Worm (Caenorhabditis elegans): Measurements from ENCODE around the gene T15B7.15.

The T15B7.15 gene

ce11 chrV:6830075-6830474 is 8.4 kb downstream of the T15B7.15 start:
- no peak for TF ChIP-seq mep-1 (tag; optimal IDR thresholded peaks at IDR 0.05)
- TF ChIP-seq ceh-8 (GFP tag; optimal IDR thresholded peaks at IDR 0.05), result peak; percentile 45

- TF ChIP-seq efl-1 (optimal IDR thresholded peaks at IDR 0.05) (no peak), efl-1 (GFP tag; optimal IDR thresholded peaks at IDR 0.05 in 1 of 2) (peak in 1 of 2 experiments; percentile 9), lin-14 (GFP tag; optimal IDR thresholded peaks at IDR 0.05) (no peak)
Measured at ce11 chrV:6829404-6829803, 9.1 kb downstream of the T15B7.15 start, which contains the start of gene col-141. col-141 (plus strand) TSS chrV:6829704.

ce11 chrV:6828786-6829185 is 9.7 kb downstream of the T15B7.15 start, which contains the start of gene dmsr-15:
dmsr-15 (minus strand) TSS chrV:6828886.
- TF ChIP-seq C04F5.9 (tag; optimal IDR thresholded peaks at IDR 0.05), result no peak
- TF ChIP-seq nhr-19 (GFP tag; conservative IDR thresholded peaks at IDR 0.05), result no peak
- TF ChIP-seq elt-2 (tag; optimal IDR thresholded peaks at IDR 0.05), result no peak
- TF ChIP-seq mdl-1 (tag; optimal IDR thresholded peaks at IDR 0.05), result no peak
- TF ChIP-seq nhr-76 (tag; optimal IDR thresholded peaks at IDR 0.05), result no peak
- no peak for TF ChIP-seq ceh-88 (GFP tag; IDR thresholded peaks at IDR 0.05)
- no peak for TF ChIP-seq dsc-1 (tag; optimal IDR thresholded peaks at IDR 0.05)
- TF ChIP-seq nhr-90 (tag; optimal IDR thresholded peaks at IDR 0.05; ENCODE audit: poor library complexity), result no peak
- TF ChIP-seq aha-1 (tag; optimal IDR thresholded peaks at IDR 0.05), result no peak
- TF ChIP-seq unc-130 (tag; optimal IDR thresholded peaks at IDR 0.05), result no peak

- TF ChIP-seq xbp-1 (tag; optimal IDR thresholded peaks at IDR 0.05) (no peak), lin-35 (GFP tag; optimal IDR thresholded peaks at IDR 0.05) (peak in 1 of 2 experiments; percentile 10), hlh-4 (tag; optimal IDR thresholded peaks at IDR 0.05) (no peak), elt-2 (tag; optimal IDR thresholded peaks at IDR 0.05) (peak; percentile 89), ztf-11 (tag; optimal IDR thresholded peaks at IDR 0.05) (no peak), grh-1 (GFP tag; IDR thresholded peaks at IDR 0.05) (no peak), unc-98 (GFP tag; IDR thresholded peaks at IDR 0.05) (no peak), egl-13 (tag; optimal IDR thresholded peaks at IDR 0.05) (no peak), hlh-17 (GFP tag; optimal IDR thresholded peaks at IDR 0.05; ENCODE audit: borderline replicate concordance) (no peak), hpl-2 (GFP tag; optimal IDR thresholded peaks at IDR 0.05) (no peak), lin-14 (GFP tag; optimal IDR thresholded peaks at IDR 0.05) (no peak), nhr-19 (GFP tag; conservative IDR thresholded peaks at IDR 0.05) (no peak), nhr-20 (tag; optimal IDR thresholded peaks at IDR 0.05) (peak; percentile 6), C04F5.9 (tag; optimal IDR thresholded peaks at IDR 0.05) (no peak), nhr-11 (tag; optimal IDR thresholded peaks at IDR 0.05) (no peak), dpl-1 (GFP tag; optimal IDR thresholded peaks at IDR 0.05) (no peak), lin-15B (tag; optimal IDR thresholded peaks at IDR 0.05) (no peak)
Measured at ce11 chrV:6823432-6823831, 15.0 kb downstream of the T15B7.15 start.

ce11 chrV:6821509-6821908 is 17.0 kb downstream of the T15B7.15 start, which contains the start of gene T15B7.8:
T15B7.8 (plus strand) TSS chrV:6821809.
- TF ChIP-seq mef-2 (tag; optimal IDR thresholded peaks at IDR 0.05) (no peak), zag-1 (tag; optimal IDR thresholded peaks at IDR 0.05) (no peak), elt-2 (tag; optimal IDR thresholded peaks at IDR 0.05) (no peak), unc-62 (GFP tag; optimal IDR thresholded peaks at IDR 0.05) (no peak), nhr-19 (GFP tag; conservative IDR thresholded peaks at IDR 0.05) (no peak), unc-86 (tag; optimal IDR thresholded peaks at IDR 0.05) (no peak), fkh-10 (GFP tag; optimal IDR thresholded peaks at IDR 0.05) (no peak), isw-1 (GFP tag; IDR thresholded peaks at IDR 0.05) (no peak), efl-3 (GFP tag; optimal IDR thresholded peaks at IDR 0.05) (no peak), skn-1 (tag; optimal IDR thresholded peaks at IDR 0.05) (no peak), nhr-12 (tag; optimal IDR thresholded peaks at IDR 0.05) (no peak), grh-1 (GFP tag; IDR thresholded peaks at IDR 0.05) (no peak), pag-3 (tag; optimal IDR thresholded peaks at IDR 0.05; ENCODE audit: borderline replicate concordance, insufficient read depth) (no peak), C16A3.4 (tag; optimal IDR thresholded peaks at IDR 0.05) (no peak), snpc-4 (tag; optimal IDR thresholded peaks at IDR 0.05) (no peak), unc-130 (tag; optimal IDR thresholded peaks at IDR 0.05) (no peak)

All from whole organism, L1 larva.